Worm (Caenorhabditis elegans) whole organism, L1 larva: Measurements from ENCODE around the gene C12D12.3.
A peak's percentile ranks its signal among the peaks of the same experiment; 100 is the strongest.

Source experiments
- C04F5.9 ChIP-seq: sonication (generic microtip); optimal IDR thresholded peaks from 2 replicates; lab custom pipeline; 2016; ENCODE audit warnings: missing genetic modification characterization, missing compliant biosample characterization
- C16A3.4 ChIP-seq: fragments of 150-350 bp; optimal IDR thresholded peaks from 2 replicates; lab custom pipeline; 2014; ENCODE audit warnings: missing biosample characterization, missing genetic modification characterization
- C34B4.2 ChIP-seq: sonication (generic microtip); optimal IDR thresholded peaks from 2 replicates; lab custom pipeline; 2017; ENCODE audit warnings: mild to moderate bottlenecking, missing genetic modification characterization, missing compliant biosample characterization
- Y116A8C.19 ChIP-seq: sonication (generic microtip); optimal IDR thresholded peaks from 2 replicates; lab custom pipeline; 2016; ENCODE audit warnings: missing compliant biosample characterization, missing genetic modification characterization, borderline replicate concordance
- aha-1 ChIP-seq: fragments of 150-350 bp; optimal IDR thresholded peaks from 2 replicates; lab custom pipeline; 2014; ENCODE audit warnings: missing biosample characterization, missing genetic modification characterization
- alr-1 ChIP-seq: fragments of 200-800 bp; sonication (Bioruptor generic); optimal IDR thresholded peaks from 2 replicates; lab custom pipeline; 2018; ENCODE audit warnings: borderline replicate concordance, mild to moderate bottlenecking, missing genetic modification characterization, missing compliant biosample characterization
- aly-2 ChIP-seq: fragments of 150-350 bp; optimal IDR thresholded peaks from 2 replicates; lab custom pipeline; 2014; ENCODE audit warnings: missing biosample characterization, missing genetic modification characterization
- ama-1 ChIP-seq: fragments of 150-350 bp; optimal IDR thresholded peaks from 2 replicates; lab custom pipeline; 2014
- ceh-82 ChIP-seq, 3 experiments: fragments of 150-350 bp in 1 of 3; sonication (generic microtip) in 2 of 3; optimal IDR thresholded peaks; 2 replicates each; lab custom pipeline; 2014 to 2017; ENCODE audit warnings: missing biosample characterization in 3 of 3, missing genetic modification characterization in 3 of 3
- ceh-90 ChIP-seq: sonication (generic microtip); optimal IDR thresholded peaks from 2 replicates; lab custom pipeline; 2016; ENCODE audit warnings: missing genetic modification characterization, missing compliant biosample characterization
- dsc-1 ChIP-seq: sonication (generic microtip); optimal IDR thresholded peaks from 2 replicates; lab custom pipeline; 2016; ENCODE audit warnings: mild to moderate bottlenecking, missing genetic modification characterization, missing compliant biosample characterization
- efl-1 ChIP-seq, 4 experiments: fragments of 150-350 bp; optimal IDR thresholded peaks in 3 of 4; peaks in 1 of 4; 1 replicate in 1 of 4; 2 replicates in 3 of 4; lab custom pipeline; 2014; ENCODE audit warnings: missing biosample characterization in 2 of 4, missing genetic modification characterization in 2 of 4, missing genetic modification reagents in 2 of 4
- efl-3 ChIP-seq: fragments of 200-800 bp; sonication (Bioruptor generic); optimal IDR thresholded peaks from 2 replicates; lab custom pipeline; 2018; ENCODE audit warnings: mild to moderate bottlenecking, missing genetic modification characterization, missing compliant biosample characterization
- elt-2 ChIP-seq: sonication (generic microtip); optimal IDR thresholded peaks from 2 replicates; lab custom pipeline; 2016; ENCODE audit warnings: missing genetic modification characterization, mild to moderate bottlenecking, inconsistent platforms, missing compliant biosample characterization, missing genetic modification reagents
- elt-3 ChIP-seq, 6 experiments: fragments of 150-350 bp in 1 of 6; sonication (generic microtip); optimal IDR thresholded peaks; 2 replicates each; lab custom pipeline; 2017 to 2018; ENCODE audit warnings: missing biosample characterization in 6 of 6, missing genetic modification characterization in 6 of 6, inconsistent platforms in 1 of 6
- fkh-10 ChIP-seq: sonication (generic microtip); optimal IDR thresholded peaks from 2 replicates; lab custom pipeline; 2017; ENCODE audit warnings: missing biosample characterization, missing genetic modification reagents, missing genetic modification characterization
- fos-1 ChIP-seq: fragments of 150-350 bp; optimal IDR thresholded peaks from 2 replicates; lab custom pipeline; 2014; ENCODE audit warnings: missing biosample characterization, missing genetic modification characterization
- hlh-17 ChIP-seq: fragments of 200-800 bp; sonication (Bioruptor generic); optimal IDR thresholded peaks from 2 replicates; lab custom pipeline; 2018; ENCODE audit warnings: missing genetic modification characterization, mild to moderate bottlenecking, missing compliant biosample characterization, moderate library complexity, borderline replicate concordance
- hlh-4 ChIP-seq: sonication (generic microtip); optimal IDR thresholded peaks from 2 replicates; lab custom pipeline; 2016; ENCODE audit warnings: mild to moderate bottlenecking, missing genetic modification characterization, missing compliant biosample characterization
- irx-1 ChIP-seq: sonication (generic microtip); optimal IDR thresholded peaks from 2 replicates; lab custom pipeline; 2016; ENCODE audit warnings: missing genetic modification characterization, missing compliant biosample characterization
- isw-1 ChIP-seq: fragments of 200-800 bp; sonication (Bioruptor generic); IDR thresholded peaks from 2 replicates; pipeline ENCODE4 v1.3.6; 2022; ENCODE audit warnings: missing genetic modification characterization, missing compliant biosample characterization
- jun-1 ChIP-seq: fragments of 150-350 bp; optimal IDR thresholded peaks from 2 replicates; lab custom pipeline; 2014; ENCODE audit warnings: missing biosample characterization, missing genetic modification reagents, missing genetic modification characterization
- lin-14 ChIP-seq: fragments of 200-800 bp; sonication (Bioruptor generic); optimal IDR thresholded peaks from 2 replicates; lab custom pipeline; 2018; ENCODE audit warnings: mild to moderate bottlenecking, missing genetic modification characterization, moderate library complexity, missing compliant biosample characterization
- lin-15B ChIP-seq: fragments of 150-350 bp; sonication (generic microtip); optimal IDR thresholded peaks from 3 replicates; lab custom pipeline; 2014; ENCODE audit warnings: missing biosample characterization, missing genetic modification characterization
- lsy-2 ChIP-seq, 2 experiments: fragments of 150-350 bp; optimal IDR thresholded peaks; 2 replicates each; lab custom pipeline; 2014; ENCODE audit warnings: missing biosample characterization in 2 of 2, missing genetic modification characterization in 2 of 2
- mep-1 ChIP-seq: fragments of 150-350 bp; optimal IDR thresholded peaks from 2 replicates; lab custom pipeline; 2014; ENCODE audit warnings: missing biosample characterization, missing genetic modification characterization
- nhr-12 ChIP-seq: sonication (generic microtip); optimal IDR thresholded peaks from 2 replicates; lab custom pipeline; 2017; ENCODE audit warnings: missing biosample characterization, missing genetic modification characterization
- nhr-19 ChIP-seq: fragments of 200-800 bp; sonication (Bioruptor generic); conservative IDR thresholded peaks from 2 replicates; pipeline ENCODE4 v1.3.6; 2022; ENCODE audit warnings: missing genetic modification characterization, missing compliant biosample characterization
- nhr-237 ChIP-seq: fragments of 150-350 bp; optimal IDR thresholded peaks from 2 replicates; lab custom pipeline; 2014; ENCODE audit warnings: missing biosample characterization, missing genetic modification characterization
- nhr-28 ChIP-seq: fragments of 150-350 bp; optimal IDR thresholded peaks from 2 replicates; lab custom pipeline; 2014; ENCODE audit warnings: missing biosample characterization, missing genetic modification characterization
- nhr-47 ChIP-seq: sonication (generic microtip); optimal IDR thresholded peaks from 2 replicates; lab custom pipeline; 2016; ENCODE audit warnings: mild to moderate bottlenecking, missing genetic modification characterization, moderate library complexity, missing compliant biosample characterization
- nhr-76 ChIP-seq: sonication (generic microtip); optimal IDR thresholded peaks from 2 replicates; lab custom pipeline; 2017; ENCODE audit warnings: missing biosample characterization, missing genetic modification characterization
- nhr-77 ChIP-seq: fragments of 150-350 bp; optimal IDR thresholded peaks from 2 replicates; lab custom pipeline; 2014; ENCODE audit warnings: missing biosample characterization, missing genetic modification characterization
- pag-3 ChIP-seq: sonication (generic microtip); optimal IDR thresholded peaks from 2 replicates; lab custom pipeline; 2017; ENCODE audit warnings: missing genetic modification characterization, mild to moderate bottlenecking, missing compliant biosample characterization, antibody characterized with exemption, borderline replicate concordance; ENCODE audit not compliant: insufficient read depth
- pax-3 ChIP-seq: fragments of 200-800 bp; sonication (Bioruptor generic); optimal IDR thresholded peaks from 2 replicates; lab custom pipeline; 2018; ENCODE audit warnings: mild to moderate bottlenecking, missing genetic modification characterization, moderate library complexity, missing compliant biosample characterization
- rnt-1 ChIP-seq: sonication (generic microtip); optimal IDR thresholded peaks from 2 replicates; lab custom pipeline; 2016; ENCODE audit warnings: mild to moderate bottlenecking, missing genetic modification characterization, moderate library complexity, missing compliant biosample characterization
- skn-1 ChIP-seq: fragments of 150-350 bp; optimal IDR thresholded peaks from 2 replicates; lab custom pipeline; 2014; ENCODE audit warnings: missing biosample characterization, missing genetic modification characterization
- sptf-1 ChIP-seq: fragments of 150-350 bp; optimal IDR thresholded peaks from 2 replicates; lab custom pipeline; 2014; ENCODE audit warnings: missing biosample characterization, missing genetic modification characterization
- sup-37 ChIP-seq: fragments of 200-800 bp; sonication (Bioruptor generic); optimal IDR thresholded peaks from 2 replicates; lab custom pipeline; 2018; ENCODE audit warnings: mild to moderate bottlenecking, missing genetic modification characterization, missing compliant biosample characterization
- tlp-1 ChIP-seq: fragments of 150-350 bp; optimal IDR thresholded peaks from 2 replicates; lab custom pipeline; 2014; ENCODE audit warnings: missing biosample characterization, missing genetic modification characterization
- unc-130 ChIP-seq: fragments of 150-350 bp; optimal IDR thresholded peaks from 2 replicates; lab custom pipeline; 2017; ENCODE audit warnings: missing biosample characterization, missing genetic modification characterization, inconsistent platforms
- unc-86 ChIP-seq: sonication (generic microtip); optimal IDR thresholded peaks from 2 replicates; lab custom pipeline; 2016; ENCODE audit warnings: missing genetic modification characterization, missing compliant biosample characterization
- vab-15 ChIP-seq: sonication (generic microtip); optimal IDR thresholded peaks from 2 replicates; lab custom pipeline; 2017; ENCODE audit warnings: missing genotype, mild to moderate bottlenecking, missing genetic modification characterization, missing compliant biosample characterization
- ztf-11 ChIP-seq, 2 experiments: sonication (generic microtip); optimal IDR thresholded peaks; 2 replicates each; lab custom pipeline; 2016 to 2017; ENCODE audit warnings: missing genetic modification characterization in 2 of 2, missing biosample characterization in 1 of 2, missing compliant biosample characterization in 1 of 2
- ztf-4 ChIP-seq: fragments of 150-350 bp; optimal IDR thresholded peaks from 2 replicates; lab custom pipeline; 2014; ENCODE audit warnings: missing biosample characterization, missing genetic modification characterization

C12D12.3 gene

DNA sequence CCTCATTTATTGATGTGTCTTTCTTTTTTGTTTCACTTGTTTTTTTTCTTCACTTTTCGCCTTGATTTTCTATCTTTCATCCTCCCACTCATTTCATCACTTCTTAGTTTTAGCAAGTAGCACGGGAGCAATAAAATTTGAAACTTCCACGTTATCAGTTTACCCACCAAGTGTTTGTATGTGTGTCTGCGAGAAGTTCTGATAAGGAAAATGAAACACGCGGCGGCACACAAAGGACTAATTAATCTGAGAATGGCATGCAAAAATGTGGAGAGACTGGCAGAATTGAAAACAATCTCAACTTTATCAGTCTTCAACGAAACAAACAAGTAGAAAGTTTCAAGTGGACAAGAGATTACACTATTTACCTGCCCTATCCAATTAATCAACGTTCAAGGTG lies 45.1 kb downstream of the C12D12.3 start (continued):
- TF ChIP-seq C04F5.9 (tag; lab: Kevin White, UChicago): no peak
- no peak for TF ChIP-seq ceh-82 (tag; optimal IDR thresholded peaks at IDR 0.05; lab: Kevin White, UChicago)
- no peak for TF ChIP-seq lin-15B (tag; lab: Kevin White, UChicago)
- TF ChIP-seq ama-1 (lab: Kevin White, UChicago): no peak
- no peak for TF ChIP-seq pax-3 (tag; lab: Kevin White, UChicago)
- TF ChIP-seq alr-1 (tag; lab: Kevin White, UChicago): no peak
- peak in 1 of 2 experiments; percentile 13 for TF ChIP-seq lsy-2 (tag; optimal IDR thresholded peaks at IDR 0.05; lab: Kevin White, UChicago)
- TF ChIP-seq nhr-12 (tag; lab: Kevin White, UChicago): no peak
- no peak for TF ChIP-seq nhr-28 (tag; lab: Kevin White, UChicago)
- TF ChIP-seq nhr-76 (tag; lab: Kevin White, UChicago): no peak
- no peak for TF ChIP-seq skn-1 (tag; lab: Kevin White, UChicago)
- no peak for TF ChIP-seq tlp-1
- no peak for TF ChIP-seq hlh-17
- no peak for TF ChIP-seq ztf-4
- TF ChIP-seq pag-3 (tag; lab: Kevin White, UChicago): peak; percentile 84
- TF ChIP-seq nhr-19 (GFP tag; lab: Robert Waterston, UW): peak; percentile 23; the same call in 1 of the 2 replicates
- no peak for TF ChIP-seq C34B4.2 (tag; lab: Kevin White, UChicago)
- no peak for TF ChIP-seq vab-15 (tag; lab: Kevin White, UChicago)
- peak in 2 of 6 experiments; percentile 45 to 58 for TF ChIP-seq elt-3 (tag; optimal IDR thresholded peaks at IDR 0.05; lab: Kevin White, UChicago)
- no peak for TF ChIP-seq isw-1 (GFP tag; lab: Robert Waterston, UW)
- no peak for TF ChIP-seq C16A3.4
- TF ChIP-seq elt-2 (tag; lab: Kevin White, UChicago): peak; percentile 95
- TF ChIP-seq nhr-47 (tag; lab: Kevin White, UChicago): no peak
- no peak for TF ChIP-seq unc-130 (tag; lab: Kevin White, UChicago)
- no peak for TF ChIP-seq fkh-10 (GFP tag; lab: Kevin White, UChicago)
- TF ChIP-seq sptf-1 (tag; lab: Kevin White, UChicago): no peak
- TF ChIP-seq Y116A8C.19 (tag; lab: Kevin White, UChicago): no peak
- TF ChIP-seq aha-1 (tag; lab: Kevin White, UChicago): no peak
- TF ChIP-seq sup-37 (GFP tag; lab: Kevin White, UChicago): no peak
- TF ChIP-seq fos-1: no peak
- TF ChIP-seq mep-1: no peak
- peak; percentile 44 for TF ChIP-seq jun-1 (tag; lab: Kevin White, UChicago)
- TF ChIP-seq unc-86 (tag; lab: Kevin White, UChicago): no peak
- no peak for TF ChIP-seq rnt-1 (tag; lab: Kevin White, UChicago)
- TF ChIP-seq efl-1 (optimal IDR thresholded peaks at IDR 0.05; lab: Kevin White, UChicago): no peak
- TF ChIP-seq efl-1 (GFP tag; optimal IDR thresholded peaks at IDR 0.05 in 1 of 2; lab: Kevin White, UChicago): peak in 1 of 2 experiments; percentile 11
- no peak for TF ChIP-seq ztf-11 (tag; optimal IDR thresholded peaks at IDR 0.05; lab: Kevin White, UChicago)
- TF ChIP-seq nhr-77 (tag; lab: Kevin White, UChicago): no peak
- TF ChIP-seq ceh-90 (tag; lab: Kevin White, UChicago): no peak

DNA sequence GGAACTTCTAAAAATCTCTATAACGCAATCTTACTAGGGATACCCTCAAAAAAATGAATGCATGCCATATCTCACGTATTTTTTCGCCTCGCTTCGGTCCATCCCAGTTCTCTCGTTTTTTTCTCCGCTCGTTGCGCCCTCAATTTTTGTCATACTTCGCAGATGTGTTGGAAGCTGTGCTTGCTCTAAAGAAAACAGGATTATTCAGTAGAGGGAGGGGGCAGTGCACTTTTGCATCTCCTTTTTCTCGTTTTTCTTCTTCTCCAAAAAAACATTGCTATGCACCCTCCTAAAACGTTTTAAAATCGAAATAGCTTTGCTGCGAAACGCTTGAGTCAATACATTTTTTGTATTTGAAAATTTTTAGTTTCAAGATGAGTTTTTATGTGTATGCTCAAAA lies 46.4 kb downstream of the C12D12.3 start:
- no peak for TF ChIP-seq ama-1 (lab: Kevin White, UChicago)
- no peak for TF ChIP-seq efl-3 (GFP tag; lab: Kevin White, UChicago)
- TF ChIP-seq aly-2: no peak
- TF ChIP-seq pax-3 (tag; lab: Kevin White, UChicago): no peak
- TF ChIP-seq hlh-4: no peak
- no peak for TF ChIP-seq irx-1 (tag; lab: Kevin White, UChicago)
- no peak for TF ChIP-seq nhr-237 (tag; lab: Kevin White, UChicago)
- TF ChIP-seq dsc-1: peak; percentile 22
- TF ChIP-seq lin-14 (GFP tag; lab: Kevin White, UChicago): peak; percentile 75
- peak; percentile 55 for TF ChIP-seq fkh-10 (GFP tag; lab: Kevin White, UChicago)
